Fruit fly (Drosophila melanogaster) S2 (cell line): ENCODE results near the gene MAGE.

Experiments
- CG8478 ChIP-seq: fragments of >200 bp; optimal IDR thresholded peaks from 2 replicates; lab custom pipeline; 2018
- CTCF ChIP-seq, 2 experiments: fragments of >200 bp; optimal IDR thresholded peaks; 2 replicates each; lab custom pipeline; 2018

MAGE gene

dm6 chr3R:7157102-7157501, 2.1 kb upstream of the MAGE start:
- TF ChIP-seq CTCF (optimal IDR thresholded peaks at IDR 0.05; lab: Kevin White, UChicago) (no peak), CG8478 (lab: Kevin White, UChicago) (no peak)

- TF ChIP-seq CTCF (optimal IDR thresholded peaks at IDR 0.05; lab: Kevin White, UChicago) (no peak), CG8478 (lab: Kevin White, UChicago) (no peak)
These were observed 4.2 kb downstream of the MAGE start, which contains the start of the genes gfzf and Sas-4 for dm6 chr3R:7150544-7151406. TSS of gene gfzf (minus strand) at chr3R:7150968. TSS of gene Sas-4 (plus strand) at chr3R:7151367.

dm6 chr3R:7144245-7144904, 10.6 kb downstream of the MAGE start, which contains the start of the genes CG14610 and CG2656:
TSS of gene CG14610 (minus strand) at chr3R:7144295.
TSS of gene CG2656 (plus strand) at chr3R:7144724.
- TF ChIP-seq CTCF (optimal IDR thresholded peaks at IDR 0.05; lab: Kevin White, UChicago) (peak in 1 of 2 experiments; percentile 17), CG8478 (lab: Kevin White, UChicago) (no peak)

dm6 chr3R:7142580-7142979, 12.4 kb downstream of the MAGE start:
- TF ChIP-seq CTCF (optimal IDR thresholded peaks at IDR 0.05; lab: Kevin White, UChicago) = no peak
- TF ChIP-seq CG8478 (lab: Kevin White, UChicago) = no peak

dm6 chr3R:7139188-7140038, 15.6 kb downstream of the MAGE start:
- TF ChIP-seq CG8478 (lab: Kevin White, UChicago) (no peak), CTCF (optimal IDR thresholded peaks at IDR 0.05; lab: Kevin White, UChicago) (peak; percentile 58 to 72)

dm6 chr3R:7138058-7138457, 16.9 kb downstream of the MAGE start:
- TF ChIP-seq CG8478 (lab: Kevin White, UChicago) (no peak), CTCF (optimal IDR thresholded peaks at IDR 0.05; lab: Kevin White, UChicago) (no peak)

- no peak for TF ChIP-seq CTCF (optimal IDR thresholded peaks at IDR 0.05; lab: Kevin White, UChicago)
- no peak for TF ChIP-seq CG8478 (lab: Kevin White, UChicago)
These were observed 17.8 kb downstream of the MAGE start for dm6 chr3R:7137207-7137606.

- no peak for TF ChIP-seq CG8478 (lab: Kevin White, UChicago)
- TF ChIP-seq CTCF (optimal IDR thresholded peaks at IDR 0.05; lab: Kevin White, UChicago) = no peak
These were observed 19.1 kb downstream of the MAGE start, which contains the start of gene Fer1 for dm6 chr3R:7135881-7136280. TSS of gene Fer1 (plus strand) at chr3R:7136206.

dm6 chr3R:7134715-7135505, 20.1 kb downstream of the MAGE start:
- TF ChIP-seq CG8478 (lab: Kevin White, UChicago) (no peak), CTCF (optimal IDR thresholded peaks at IDR 0.05; lab: Kevin White, UChicago) (no peak)

- no peak for TF ChIP-seq CG8478 (lab: Kevin White, UChicago)
- TF ChIP-seq CTCF (optimal IDR thresholded peaks at IDR 0.05; lab: Kevin White, UChicago) = no peak
These were observed 23.7 kb downstream of the MAGE start, which contains the start of gene CG31493 for dm6 chr3R:7131260-7131659. TSS of gene CG31493 (plus strand) at chr3R:7131560.

dm6 chr3R:7130827-7131226, 24.2 kb downstream of the MAGE start:
- no peak for TF ChIP-seq CG8478 (lab: Kevin White, UChicago)
- TF ChIP-seq CTCF (optimal IDR thresholded peaks at IDR 0.05; lab: Kevin White, UChicago) = no peak

- TF ChIP-seq CG8478 (lab: Kevin White, UChicago) (no peak), CTCF (optimal IDR thresholded peaks at IDR 0.05; lab: Kevin White, UChicago) (no peak)
These were observed 25.5 kb downstream of the MAGE start, which contains the start of gene CG31248 for dm6 chr3R:7129280-7130069. TSS of gene CG31248 (plus strand) at chr3R:7129320.
